Worm (Caenorhabditis elegans): Measurements from ENCODE around the gene cept-2.

cept-2 gene

DNA sequence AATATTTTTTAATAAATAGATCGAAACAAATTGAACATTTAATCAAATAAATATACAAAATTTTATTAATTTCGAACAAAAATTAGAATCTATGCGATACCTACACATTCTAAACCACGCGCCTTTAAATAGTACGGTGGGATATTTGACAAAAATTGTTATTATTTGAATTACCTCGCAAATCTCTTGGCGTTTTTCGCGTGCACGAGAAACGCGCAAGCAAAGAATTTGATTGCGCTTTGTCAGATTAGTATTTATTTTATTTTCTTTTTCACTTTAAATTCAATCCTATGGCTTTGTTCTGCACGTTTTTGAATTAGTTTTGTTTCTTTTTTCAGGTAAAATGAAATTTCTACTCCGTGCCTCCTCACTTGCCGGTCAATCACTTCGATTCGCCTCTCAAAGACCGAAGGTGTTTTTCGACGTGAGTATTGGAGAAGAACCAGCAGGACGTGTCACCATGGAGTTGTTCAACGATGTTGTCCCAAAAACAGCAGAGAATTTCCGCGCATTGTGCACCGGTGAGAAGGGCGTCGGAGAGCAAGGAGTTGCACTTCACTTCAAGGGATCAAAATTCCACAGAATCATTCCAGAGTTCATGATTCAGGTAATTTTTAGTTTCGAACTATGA, 8.3 kb downstream of the cept-2 start, which contains the start of gene cyn-1 (continued):
- peak; percentile 61 to 96 (median 74) for TF ChIP-seq lin-35 (GFP tag; optimal IDR thresholded peaks at IDR 0.05)
- TF ChIP-seq madf-6 (GFP tag; IDR thresholded peaks at IDR 0.05) = peak; percentile 66
- TF ChIP-seq fkh-3 (tag; optimal IDR thresholded peaks at IDR 0.05) = no peak
- no peak for TF ChIP-seq cebp-1 (GFP tag; IDR thresholded peaks at IDR 0.05)
- TF ChIP-seq cebp-1 (tag; optimal IDR thresholded peaks at IDR 0.05) = peak; percentile 72
- TF ChIP-seq snpc-1.3 (tag; optimal IDR thresholded peaks at IDR 0.05; ENCODE audit: insufficient read depth) = peak; percentile 79
- peak; percentile 96 for TF ChIP-seq lin-54 (GFP tag; optimal IDR thresholded peaks at IDR 0.05)
- peak; percentile 15 for TF ChIP-seq F22D6.2 (tag; optimal IDR thresholded peaks at IDR 0.05)
- peak; percentile 75 for TF ChIP-seq ceh-100 (GFP tag; IDR thresholded peaks at IDR 0.05)
- no peak for TF ChIP-seq repo-1 (tag; optimal IDR thresholded peaks at IDR 0.05)
- TF ChIP-seq B0261.1 (tag; optimal IDR thresholded peaks at IDR 0.05) = no peak
- TF ChIP-seq tbp1 (GFP tag; optimal IDR thresholded peaks at IDR 0.05) = peak; percentile 66
- TF ChIP-seq Y56A3A.18 (GFP tag; IDR thresholded peaks at IDR 0.05) = peak; percentile 69; the same call in 1 of the 2 replicates
- TF ChIP-seq aptf-3 (GFP tag; IDR thresholded peaks at IDR 0.05) = no peak
- peak; percentile 25; the same call in 1 of the 2 replicates for TF ChIP-seq pbrm-1 (GFP tag; IDR thresholded peaks at IDR 0.05)
- TF ChIP-seq nhr-80 (tag; optimal IDR thresholded peaks at IDR 0.05) = no peak
- peak; percentile 91 for TF ChIP-seq Y53G8AR.9 (GFP tag; conservative IDR thresholded peaks at IDR 0.05)
- peak; percentile 71 for TF ChIP-seq snpc-3.4 (tag; optimal IDR thresholded peaks at IDR 0.05)
- TF ChIP-seq Y53F4B.3 (GFP tag; IDR thresholded peaks at IDR 0.05) = no peak
- TF ChIP-seq attf-3 (GFP tag; conservative IDR thresholded peaks at IDR 0.05) = peak; percentile 58; the same call in 1 of the 2 replicates
- peak; percentile 12 for TF ChIP-seq B0035.1 (tag; optimal IDR thresholded peaks at IDR 0.05)
- no peak for TF ChIP-seq nhr-27 (tag; optimal IDR thresholded peaks at IDR 0.05)
- TF ChIP-seq lir-1 (GFP tag; conservative IDR thresholded peaks at IDR 0.05) = no peak
- TF ChIP-seq let-607 (tag; optimal IDR thresholded peaks at IDR 0.05) = peak in 1 of 2 experiments; percentile 44
- TF ChIP-seq madf-10 (tag; optimal IDR thresholded peaks at IDR 0.05) = peak; percentile 51
- peak; percentile 65 for TF ChIP-seq lsl-1 (GFP tag; optimal IDR thresholded peaks at IDR 0.05)

ce11 chrV:14357347-14357746, 9.8 kb downstream of the cept-2 start:
- TF ChIP-seq nfyb-1 (GFP tag; IDR thresholded peaks at IDR 0.05) = 0 out of 2 replicates have a peak, but pooled peaks have one; percentile 28

DNA sequence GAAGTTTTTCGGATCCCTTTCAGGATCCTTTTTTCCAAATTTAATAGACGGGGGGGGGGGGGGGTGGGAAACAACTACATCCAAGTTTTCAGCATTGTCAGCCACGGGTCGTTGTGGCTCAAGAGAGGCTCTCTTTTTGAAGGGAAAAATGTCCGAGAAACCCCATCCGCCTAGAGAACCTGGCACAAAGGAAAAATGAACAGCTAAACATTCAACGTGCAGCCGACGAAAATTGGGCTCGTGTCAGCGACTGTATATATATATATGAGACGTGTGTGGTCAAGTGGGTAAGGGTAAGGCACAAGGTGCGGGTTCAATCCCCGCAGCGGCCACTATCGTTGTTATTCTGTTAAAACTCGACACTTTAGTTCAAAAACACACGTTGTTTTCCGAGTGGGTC, 11.0 kb downstream of the cept-2 start, which contains the start of gene Y49A3A.4:
TSS of gene Y49A3A.4 (minus strand) at position 314 of the 400 bp plus-strand sequence.
- TF ChIP-seq hmg-1.2 (GFP tag; IDR thresholded peaks at IDR 0.05) (peak; percentile 32; the same call in 1 of the 2 replicates), ztf-18 (tag; optimal IDR thresholded peaks at IDR 0.05) (peak; percentile 18), D2030.7 (GFP tag; IDR thresholded peaks at IDR 0.05) (peak; percentile 37; the same call in 1 of the 2 replicates), attf-6 (GFP tag; IDR thresholded peaks at IDR 0.05) (0 out of 2 replicates have a peak, but pooled peaks have one; percentile 40), athp-1 (tag; optimal IDR thresholded peaks at IDR 0.05) (no peak), snpc-4 (GFP tag; optimal IDR thresholded peaks at IDR 0.05) (peak; percentile 82), snpc-4 (tag; optimal IDR thresholded peaks at IDR 0.05) (peak; percentile 77 to 93 (median 83)), atf-7 (tag; optimal IDR thresholded peaks at IDR 0.05) (no peak), snpc-1.1 (tag; optimal IDR thresholded peaks at IDR 0.05; ENCODE audit: insufficient read depth) (peak; percentile 85), tbp1 (GFP tag; optimal IDR thresholded peaks at IDR 0.05) (peak; percentile 47), pbrm-1 (GFP tag; IDR thresholded peaks at IDR 0.05) (0 out of 2 replicates have a peak, but pooled peaks have one; percentile 38), nhr-27 (tag; optimal IDR thresholded peaks at IDR 0.05) (no peak), zfh-2 (GFP tag; conservative IDR thresholded peaks at IDR 0.05) (0 out of 2 replicates have a peak, but pooled peaks have one; percentile 23)
